Worm (Caenorhabditis elegans) whole organism, midembryonic: Measurements from ENCODE around the gene F09C6.10.

Source experiments
- T22C8.4 ChIP-seq: fragments of 200-800 bp; sonication (Bioruptor generic); IDR thresholded peaks from 2 replicates; pipeline ENCODE4 v1.3.6; 2022; ENCODE audit warnings: missing genetic modification characterization, missing compliant biosample characterization
- cog-1 ChIP-seq: sonication (generic microtip); optimal IDR thresholded peaks from 2 replicates; lab custom pipeline; 2016; ENCODE audit warnings: missing genetic modification characterization, missing compliant biosample characterization
- flt-1 ChIP-seq: fragments of 200-800 bp; sonication (Bioruptor generic); IDR thresholded peaks from 2 replicates; pipeline ENCODE4 v1.3.6; 2022; ENCODE audit warnings: missing genetic modification characterization, missing compliant biosample characterization
- klf-2 ChIP-seq: fragments of 200-800 bp; sonication (Bioruptor generic); conservative IDR thresholded peaks from 2 replicates; pipeline ENCODE4 v1.3.6; 2022; ENCODE audit warnings: missing genetic modification reagents, missing genetic modification characterization, missing compliant biosample characterization
- med-1 ChIP-seq: sonication (generic microtip); optimal IDR thresholded peaks from 2 replicates; lab custom pipeline; 2017; ENCODE audit warnings: missing genetic modification characterization, mild to moderate bottlenecking, missing compliant biosample characterization, antibody characterized with exemption, missing genetic modification reagents; ENCODE audit not compliant: insufficient read depth
- ref-1 ChIP-seq: fragments of 200-800 bp; sonication (Bioruptor generic); conservative IDR thresholded peaks from 2 replicates; pipeline ENCODE4 v1.3.6; 2022; ENCODE audit warnings: missing genetic modification reagents, missing genetic modification characterization, missing compliant biosample characterization
- tab-1 ChIP-seq: fragments of 200-800 bp; sonication (Bioruptor generic); IDR thresholded peaks from 2 replicates; pipeline ENCODE4 v1.3.6; 2022; ENCODE audit warnings: missing genetic modification characterization, missing compliant biosample characterization
- ztf-23 ChIP-seq: fragments of 200-800 bp; sonication (Bioruptor generic); IDR thresholded peaks from 2 replicates; pipeline ENCODE4 v1.3.6; 2022; ENCODE audit warnings: missing genetic modification reagents, missing genetic modification characterization, missing compliant biosample characterization
- ztf-29 ChIP-seq: fragments of 200-800 bp; sonication (Bioruptor generic); IDR thresholded peaks from 2 replicates; pipeline ENCODE4 v1.3.6; 2022; ENCODE audit warnings: missing genetic modification reagents, missing genetic modification characterization, missing compliant biosample characterization

DNA sequence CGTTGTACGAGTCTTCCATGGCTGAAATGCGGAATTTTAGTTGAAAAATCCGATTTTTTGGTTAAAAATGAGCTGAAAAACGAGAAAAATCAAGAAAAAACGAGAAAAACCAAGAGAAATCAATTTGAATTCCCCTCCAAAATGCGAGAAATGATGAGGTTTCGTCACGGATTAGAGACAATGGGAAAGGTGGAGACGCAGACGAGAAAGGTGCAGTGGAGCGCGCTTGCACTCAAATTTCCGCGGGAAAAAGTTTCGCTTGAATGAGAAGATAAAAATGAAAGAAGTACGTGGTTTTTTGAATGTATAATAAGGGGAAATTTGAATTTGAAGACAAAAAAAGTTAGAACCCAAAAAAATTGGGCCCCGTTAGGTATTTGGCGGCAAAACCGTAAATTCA is 49.7 kb upstream of the F09C6.10 start, which contains the start of gene efl-1:
- TF ChIP-seq T22C8.4, result no peak
- no peak for TF ChIP-seq ref-1 (GFP tag; lab: Robert Waterston, UW)
- TF ChIP-seq tab-1 (GFP tag; lab: Robert Waterston, UW), result no peak
- TF ChIP-seq klf-2 (GFP tag; lab: Robert Waterston, UW), result no peak
- no peak for TF ChIP-seq ztf-29 (GFP tag; lab: Robert Waterston, UW)
- no peak for TF ChIP-seq flt-1 (GFP tag; lab: Robert Waterston, UW)
- no peak for TF ChIP-seq med-1 (GFP tag; lab: Kevin White, UChicago)
- no peak for TF ChIP-seq cog-1
- peak; percentile 65; the same call in 1 of the 2 replicates for TF ChIP-seq ztf-23 (GFP tag; lab: Robert Waterston, UW)
